Fruit fly (Drosophila melanogaster) whole organism, prepupa: Measurements from ENCODE around the gene CG43645.

ENCODE experiments used
- CG10631 ChIP-seq: fragments of 200-800 bp; sonication (Bioruptor generic); optimal IDR thresholded peaks from 2 replicates; lab custom pipeline; 2016; ENCODE audit warnings: missing biosample characterization, missing genetic modification characterization
- CG10669 ChIP-seq: fragments of 200-800 bp; sonication (Bioruptor generic); optimal IDR thresholded peaks from 3 replicates; lab custom pipeline; 2018; ENCODE audit warnings: missing biosample characterization, mild to moderate bottlenecking, missing genetic modification characterization, moderate library complexity
- CG11294 ChIP-seq: fragments of 200-800 bp; sonication (Bioruptor generic); IDR thresholded peaks from 2 replicates; pipeline ENCODE4 v1.3.6; 2022; ENCODE audit warnings: missing biosample characterization, missing genetic modification characterization
- CG11762 ChIP-seq: fragments of 200-800 bp; sonication (Bioruptor generic); optimal IDR thresholded peaks from 3 replicates; lab custom pipeline; 2016; ENCODE audit warnings: missing biosample characterization, missing genetic modification characterization; ENCODE audit not compliant: insufficient read depth
- CG11902 ChIP-seq: fragments of 200-800 bp; sonication (Bioruptor generic); optimal IDR thresholded peaks from 3 replicates; lab custom pipeline; 2016; ENCODE audit warnings: missing biosample characterization, missing genetic modification characterization
- CG15336 ChIP-seq: fragments of 200-800 bp; sonication (Bioruptor generic); IDR thresholded peaks from 2 replicates; pipeline ENCODE4 v1.3.6; 2022; ENCODE audit warnings: missing biosample characterization, missing genetic modification characterization
- CG31627 ChIP-seq: fragments of 200-800 bp; sonication (Bioruptor generic); optimal IDR thresholded peaks from 3 replicates; lab custom pipeline; 2016; ENCODE audit warnings: missing biosample characterization, missing genetic modification characterization
- CG32006 ChIP-seq: fragments of 200-800 bp; sonication (Bioruptor generic); optimal IDR thresholded peaks from 3 replicates; lab custom pipeline; 2017; ENCODE audit warnings: missing biosample characterization, mild to moderate bottlenecking, missing genetic modification characterization
- CG34406 ChIP-seq: fragments of 200-800 bp; sonication (Bioruptor generic); optimal IDR thresholded peaks from 3 replicates; lab custom pipeline; 2016; ENCODE audit warnings: missing biosample characterization, missing genetic modification characterization
- CG3919 ChIP-seq: fragments of 200-800 bp; sonication (Bioruptor generic); optimal IDR thresholded peaks from 3 replicates; lab custom pipeline; 2016; ENCODE audit warnings: missing biosample characterization, missing genetic modification characterization
- CG4318 ChIP-seq: fragments of 200-800 bp; sonication (Bioruptor generic); optimal IDR thresholded peaks from 3 replicates; lab custom pipeline; 2017; ENCODE audit warnings: missing biosample characterization, mild to moderate bottlenecking, missing genetic modification characterization
- CG6276 ChIP-seq: fragments of 200-800 bp; sonication (Bioruptor generic); optimal IDR thresholded peaks from 2 replicates; lab custom pipeline; 2017; ENCODE audit warnings: missing biosample characterization, mild to moderate bottlenecking, missing genetic modification characterization
- CG6808 ChIP-seq: fragments of 200-800 bp; sonication (Bioruptor generic); optimal IDR thresholded peaks from 3 replicates; lab custom pipeline; 2017; ENCODE audit warnings: missing biosample characterization, missing genetic modification characterization, mild to moderate bottlenecking, moderate library complexity, missing genetic modification reagents
- CG6854 ChIP-seq: fragments of 200-800 bp; sonication (Bioruptor generic); optimal IDR thresholded peaks from 2 replicates; lab custom pipeline; 2017; ENCODE audit warnings: missing biosample characterization, mild to moderate bottlenecking, missing genetic modification characterization
- CG8119 ChIP-seq: fragments of 200-800 bp; sonication (Bioruptor generic); IDR thresholded peaks from 3 replicates; pipeline ENCODE4 v1.3.6; 2022; ENCODE audit warnings: missing biosample characterization, missing genetic modification characterization
- CG8319 ChIP-seq: fragments of 200-800 bp; sonication (Bioruptor generic); optimal IDR thresholded peaks from 3 replicates; lab custom pipeline; 2016; ENCODE audit warnings: missing biosample characterization, missing genetic modification characterization
- CG8632 ChIP-seq: fragments of 200-800 bp; sonication (Bioruptor generic); optimal IDR thresholded peaks from 3 replicates; lab custom pipeline; 2016; ENCODE audit warnings: missing biosample characterization, missing genetic modification characterization
- CG9139 ChIP-seq: fragments of 200-800 bp; sonication (Bioruptor generic); optimal IDR thresholded peaks from 3 replicates; lab custom pipeline; 2017; ENCODE audit warnings: missing biosample characterization, mild to moderate bottlenecking, missing genetic modification characterization
- Eip78C ChIP-seq: fragments of 200-800 bp; sonication (Bioruptor generic); peaks from one replicate; lab custom pipeline; 2016; ENCODE audit warnings: missing biosample characterization, missing genetic modification characterization
- Ets21C ChIP-seq: fragments of 200-800 bp; sonication (Bioruptor generic); optimal IDR thresholded peaks from 3 replicates; lab custom pipeline; 2016; ENCODE audit warnings: missing biosample characterization, missing genetic modification characterization
- Ets96B ChIP-seq: fragments of 200-800 bp; optimal IDR thresholded peaks from 2 replicates; lab custom pipeline; 2019; ENCODE audit warnings: missing biosample characterization, mild to moderate bottlenecking, missing genetic modification characterization, moderate library complexity
- Gug ChIP-seq: fragments of 200-800 bp; sonication (Bioruptor generic); IDR thresholded peaks from 2 replicates; pipeline ENCODE4 v1.3.6; 2022; ENCODE audit warnings: missing biosample characterization, missing genetic modification characterization
- Hr38 ChIP-seq: sonication (Bioruptor generic); optimal IDR thresholded peaks from 2 replicates; lab custom pipeline; 2016; ENCODE audit warnings: missing biosample characterization, missing genetic modification characterization
- Hr39 ChIP-seq: fragments of 200-800 bp; sonication (Bioruptor generic); optimal IDR thresholded peaks from 2 replicates; lab custom pipeline; 2016; ENCODE audit warnings: missing biosample characterization, missing genetic modification characterization
- Hr4 ChIP-seq: fragments of 200-800 bp; sonication (Bioruptor generic); optimal IDR thresholded peaks from 3 replicates; lab custom pipeline; 2016; ENCODE audit warnings: missing biosample characterization, missing genetic modification characterization
- Lpt ChIP-seq: fragments of 200-800 bp; sonication (Bioruptor generic); optimal IDR thresholded peaks from 3 replicates; lab custom pipeline; 2016; ENCODE audit warnings: missing biosample characterization, missing genetic modification characterization
- Met ChIP-seq: fragments of 200-800 bp; sonication (Bioruptor generic); optimal IDR thresholded peaks from 3 replicates; lab custom pipeline; 2016; ENCODE audit warnings: missing biosample characterization, missing genetic modification characterization
- OdsH ChIP-seq: fragments of 200-800 bp; sonication (Bioruptor generic); optimal IDR thresholded peaks from 3 replicates; lab custom pipeline; 2016; ENCODE audit warnings: missing biosample characterization, missing genetic modification characterization
- Smox ChIP-seq: fragments of 200-800 bp; sonication (Bioruptor generic); optimal IDR thresholded peaks from 3 replicates; lab custom pipeline; 2016; ENCODE audit warnings: missing biosample characterization, missing genetic modification characterization
- Sox102F ChIP-seq: fragments of 200-800 bp; sonication (Bioruptor generic); optimal IDR thresholded peaks from 2 replicates; lab custom pipeline; 2016; ENCODE audit warnings: missing biosample characterization, mild to moderate bottlenecking, missing genetic modification characterization
- Sox14 ChIP-seq: fragments of 200-800 bp; sonication (Bioruptor generic); optimal IDR thresholded peaks from 3 replicates; lab custom pipeline; 2016; ENCODE audit warnings: missing biosample characterization, missing genetic modification characterization
- Sox15 ChIP-seq: fragments of 200-800 bp; sonication (Bioruptor generic); optimal IDR thresholded peaks from 3 replicates; lab custom pipeline; 2016; ENCODE audit warnings: missing biosample characterization, missing genetic modification characterization
- achi ChIP-seq: fragments of 200-800 bp; sonication (Bioruptor generic); optimal IDR thresholded peaks from 3 replicates; lab custom pipeline; 2016; ENCODE audit warnings: missing biosample characterization, missing genetic modification characterization
- acj6 ChIP-seq: fragments of 200-800 bp; sonication (Bioruptor generic); optimal IDR thresholded peaks from 3 replicates; lab custom pipeline; 2016; ENCODE audit warnings: missing biosample characterization, missing genetic modification characterization
- cyc ChIP-seq: fragments of 200-800 bp; sonication (Bioruptor generic); optimal IDR thresholded peaks from 3 replicates; lab custom pipeline; 2016; ENCODE audit warnings: missing biosample characterization, missing genetic modification characterization
- dac ChIP-seq: fragments of 200-800 bp; sonication (Bioruptor generic); optimal IDR thresholded peaks from 2 replicates; lab custom pipeline; 2017; ENCODE audit warnings: missing biosample characterization, mild to moderate bottlenecking, missing genetic modification characterization
- dsx ChIP-seq: fragments of 200-800 bp; optimal IDR thresholded peaks from 3 replicates; lab custom pipeline; 2019; ENCODE audit warnings: missing biosample characterization, mild to moderate bottlenecking, missing genetic modification characterization, moderate library complexity; ENCODE audit not compliant: poor library complexity, severe bottlenecking
- eg ChIP-seq: fragments of 200-800 bp; sonication (Bioruptor generic); IDR thresholded peaks from 3 replicates; pipeline ENCODE4 v1.3.6; 2022; ENCODE audit warnings: missing biosample characterization, missing genetic modification characterization
- fkh ChIP-seq: fragments of 200-800 bp; sonication (Bioruptor generic); optimal IDR thresholded peaks from 3 replicates; lab custom pipeline; 2017; ENCODE audit warnings: missing biosample characterization, mild to moderate bottlenecking, missing genetic modification characterization, moderate library complexity
- lz ChIP-seq: fragments of 200-800 bp; sonication (Bioruptor generic); optimal IDR thresholded peaks from 3 replicates; lab custom pipeline; 2016; ENCODE audit warnings: missing biosample characterization, missing genetic modification characterization
- pdm3 ChIP-seq: fragments of 200-800 bp; sonication (Bioruptor generic); optimal IDR thresholded peaks from 3 replicates; lab custom pipeline; 2016; ENCODE audit warnings: missing biosample characterization, missing genetic modification characterization
- salr ChIP-seq, 2 experiments: fragments of 200-800 bp; sonication (Bioruptor generic); optimal IDR thresholded peaks; 3 replicates each; lab custom pipeline; 2016 to 2018; ENCODE audit warnings: missing biosample characterization in 2 of 2, missing genetic modification characterization in 2 of 2, mild to moderate bottlenecking in 1 of 2
- ss ChIP-seq, 2 experiments: fragments of 200-800 bp; sonication (Bioruptor generic); optimal IDR thresholded peaks; 2 replicates in 1 of 2; 3 replicates in 1 of 2; lab custom pipeline; 2017 to 2018; ENCODE audit warnings: mild to moderate bottlenecking in 2 of 2, missing biosample characterization in 2 of 2, missing genetic modification characterization in 2 of 2, moderate library complexity in 1 of 2
- svp ChIP-seq: fragments of 200-800 bp; sonication (Bioruptor generic); peaks from one replicate; lab custom pipeline; 2016; ENCODE audit warnings: missing biosample characterization, missing genetic modification characterization
- topi ChIP-seq: fragments of 200-800 bp; sonication (Bioruptor generic); optimal IDR thresholded peaks from 3 replicates; lab custom pipeline; 2016; ENCODE audit warnings: missing biosample characterization, missing genetic modification characterization
- vri ChIP-seq: fragments of 200-800 bp; sonication (Bioruptor generic); optimal IDR thresholded peaks from 3 replicates; lab custom pipeline; 2016; ENCODE audit warnings: missing biosample characterization, mild to moderate bottlenecking, missing genetic modification characterization

The CG43645 gene

DNA sequence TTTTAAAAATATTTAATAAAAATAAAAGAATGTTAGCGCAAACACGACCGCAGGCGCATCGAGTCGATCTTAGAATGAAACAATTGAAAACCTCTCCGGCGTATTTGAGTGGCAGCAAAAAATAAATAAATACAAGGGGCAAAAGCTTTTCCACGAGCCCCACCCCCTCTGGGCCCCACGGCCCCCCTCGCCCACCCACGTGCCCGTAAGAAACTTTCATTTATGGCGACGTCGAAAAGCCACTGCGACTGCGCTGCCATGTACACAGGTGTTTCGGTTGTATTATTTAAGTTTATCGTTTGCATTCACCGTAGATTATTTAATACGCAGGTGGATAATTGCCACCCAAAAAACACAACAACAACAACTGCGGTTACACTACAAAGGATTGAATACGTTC is 37.1 kb upstream of the CG43645 start:
- TF ChIP-seq Eip78C (GFP tag; lab: Kevin White, UChicago) (no peak), Hr38 (GFP tag; lab: Kevin White, UChicago) (no peak), CG15336 (0 out of 2 replicates have a peak, but pooled peaks have one; percentile 9), eg (GFP tag; lab: Robert Waterston, UW) (no peak), fkh (GFP tag; lab: Kevin White, UChicago) (peak; percentile 74), CG8119 (GFP tag; lab: Robert Waterston, UW) (no peak), CG11762 (GFP tag; lab: Kevin White, UChicago) (no peak), Sox14 (no peak), CG10631 (GFP tag; lab: Kevin White, UChicago) (no peak), vri (GFP tag; lab: Kevin White, UChicago) (peak; percentile 30), CG4318 (GFP tag; lab: Kevin White, UChicago) (no peak), Smox (GFP tag; lab: Kevin White, UChicago) (no peak)

DNA sequence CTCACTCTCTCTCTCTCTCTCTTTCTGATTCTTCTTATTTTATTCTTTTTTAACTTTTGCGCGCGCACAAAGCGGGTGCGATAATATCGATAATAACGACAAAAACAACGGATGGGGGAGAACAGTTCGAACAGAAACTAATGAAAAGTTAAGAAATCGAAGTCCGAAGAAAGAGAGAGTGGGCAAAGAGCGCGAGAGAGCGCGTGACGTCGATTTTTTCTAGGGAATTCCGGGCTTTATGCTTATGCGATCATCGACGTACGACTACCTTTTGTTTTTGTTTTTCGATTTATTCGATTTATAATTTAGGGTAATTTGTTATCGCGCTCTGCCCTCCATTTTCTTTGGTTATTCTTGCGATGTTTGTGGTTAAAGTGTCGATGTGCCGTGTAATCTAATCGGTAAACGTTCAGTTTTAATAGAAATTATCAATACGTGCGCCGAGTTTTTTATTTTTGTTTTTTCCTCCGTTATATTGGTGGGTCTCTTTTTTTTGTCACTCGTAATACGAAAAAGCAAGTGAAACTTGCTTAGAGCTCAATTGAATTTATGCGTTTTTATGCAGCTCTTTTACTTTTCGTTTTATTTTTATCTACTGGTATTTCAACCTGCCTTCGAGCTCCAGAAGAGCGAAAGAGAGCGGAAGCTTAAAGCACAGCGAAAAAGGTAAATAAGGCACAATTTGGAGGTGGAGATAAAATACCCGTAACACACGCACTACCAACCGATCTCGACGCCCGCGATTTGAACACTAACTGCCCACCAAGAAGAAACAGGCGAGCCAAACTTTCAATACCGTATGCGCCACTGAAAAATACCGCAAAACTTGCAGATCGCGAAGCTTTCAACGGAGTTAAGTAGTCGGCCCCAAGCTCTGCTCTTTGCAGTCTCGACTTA is 35.7 kb upstream of the CG43645 start, which contains the start of gene dl:
Gene dl (minus strand): TSS at position 757 of the 897 bp plus-strand sequence.
- TF ChIP-seq CG10631 (GFP tag; lab: Kevin White, UChicago) (peak; percentile 36), CG11902 (GFP tag; lab: Kevin White, UChicago) (no peak), Ets96B (tag; lab: Kevin White, UChicago) (peak; percentile 36), CG31627 (GFP tag; lab: Kevin White, UChicago) (no peak), CG10669 (GFP tag; lab: Kevin White, UChicago) (peak; percentile 26), Smox (GFP tag; lab: Kevin White, UChicago) (peak; percentile 49), Ets21C (no peak), CG6854 (GFP tag; lab: Kevin White, UChicago) (no peak), CG11294 (GFP tag; lab: Robert Waterston, UW) (peak; percentile 41; the same call in 1 of the 2 replicates), cyc (GFP tag; lab: Kevin White, UChicago) (peak; percentile 37), dsx (GFP tag; lab: Kevin White, UChicago) (peak; percentile 4), Hr39 (GFP tag; lab: Kevin White, UChicago) (peak; percentile 35), achi (GFP tag; lab: Kevin White, UChicago) (peak; percentile 25), Sox14 (peak; percentile 50), Sox15 (GFP tag; lab: Kevin White, UChicago) (peak; percentile 20), fkh (GFP tag; lab: Kevin White, UChicago) (peak; percentile 80), CG8119 (GFP tag; lab: Robert Waterston, UW) (peak; percentile 81), Hr38 (GFP tag; lab: Kevin White, UChicago) (no peak), CG32006 (GFP tag; lab: Kevin White, UChicago) (peak; percentile 91), pdm3 (peak; percentile 76), lz (GFP tag; lab: Kevin White, UChicago) (peak; percentile 2), Eip78C (GFP tag; lab: Kevin White, UChicago) (peak; percentile 89), topi (GFP tag; lab: Kevin White, UChicago) (peak; percentile 28), OdsH (GFP tag; lab: Kevin White, UChicago) (peak; percentile 67), ss (GFP tag; optimal IDR thresholded peaks at IDR 0.05; lab: Kevin White, UChicago) (peak in 1 of 2 experiments; percentile 58), CG34406 (GFP tag; lab: Kevin White, UChicago) (peak; percentile 38), CG9139 (GFP tag; lab: Kevin White, UChicago) (peak; percentile 2), CG8632 (GFP tag; lab: Kevin White, UChicago) (peak; percentile 11), Hr4 (GFP tag; lab: Kevin White, UChicago) (peak; percentile 78), eg (GFP tag; lab: Robert Waterston, UW) (peak; percentile 67; the same call in 2 of the 3 replicates), CG3919 (GFP tag; lab: Kevin White, UChicago) (peak; percentile 43), svp (GFP tag; lab: Kevin White, UChicago) (peak; percentile 78), acj6 (GFP tag; lab: Kevin White, UChicago) (peak; percentile 36), salr (GFP tag; optimal IDR thresholded peaks at IDR 0.05; lab: Kevin White, UChicago) (peak in 1 of 2 experiments; percentile 79), vri (GFP tag; lab: Kevin White, UChicago) (peak; percentile 72), CG8319 (GFP tag; lab: Kevin White, UChicago) (no peak), CG4318 (GFP tag; lab: Kevin White, UChicago) (peak; percentile 65), Met (GFP tag; lab: Kevin White, UChicago) (peak; percentile 51), Gug (GFP tag; lab: Robert Waterston, UW) (no peak), Lpt (peak; percentile 53), CG15336 (peak; percentile 70), CG6808 (GFP tag; lab: Kevin White, UChicago) (peak; percentile 46), dac (GFP tag; lab: Kevin White, UChicago) (peak; percentile 68), Sox102F (GFP tag; lab: Kevin White, UChicago) (peak; percentile 9), CG6276 (peak; percentile 75)
